2 fruit fly cellular contexts compared by ENCODE assay signal in the genomic region with DNA sequence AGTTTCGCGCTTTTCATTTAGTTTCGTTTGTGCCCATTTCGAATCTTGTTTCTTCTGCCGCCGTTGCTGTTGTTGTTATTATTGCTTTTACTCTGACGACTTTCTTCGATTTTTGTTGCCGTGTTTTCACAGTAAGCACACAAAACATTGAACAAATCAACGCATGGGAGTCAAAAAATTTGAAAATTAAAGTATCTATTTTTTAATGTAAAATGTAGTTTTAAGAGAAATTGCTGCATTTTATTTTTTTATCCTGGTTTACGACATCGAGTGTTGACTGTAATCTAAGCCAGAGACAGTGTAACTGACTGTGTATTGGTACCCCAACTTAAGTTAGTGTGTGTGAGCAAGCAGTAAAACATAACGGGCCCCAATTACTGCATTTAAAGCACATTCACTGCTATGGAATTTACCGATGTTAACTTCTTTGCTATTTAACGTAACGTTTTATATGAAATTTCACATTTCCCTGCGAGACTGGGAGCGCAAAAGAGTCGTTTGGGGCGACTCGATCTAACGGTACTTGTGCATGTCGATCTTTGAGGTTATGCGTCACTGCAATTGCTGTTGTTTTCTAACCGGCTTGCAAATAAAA.
TF ChIP-seq lines count a peak whose summit lies in the region.

No protein-coding gene starts in this region.

TF ChIP-seq in whole organism, embryonic, 481 proteins besides CTCF, POLR2A, EP300 and RAD21 (continued from another document and continues in another):
- no peak for TF ChIP-seq tio (GFP tag; optimal IDR thresholded peaks at IDR 0.05; lab: Kevin White, UChicago)
- no peak for TF ChIP-seq CG13287 (GFP tag; IDR thresholded peaks at IDR 0.05; lab: Robert Waterston, UW; ENCODE audit: partially characterized antibody)
- TF ChIP-seq CG5180 (GFP tag; optimal IDR thresholded peaks at IDR 0.05; lab: Kevin White, UChicago), result no peak
- no peak for TF ChIP-seq schlank (tag; optimal IDR thresholded peaks at IDR 0.05; lab: Kevin White, UChicago)
- TF ChIP-seq otp (GFP tag; IDR thresholded peaks at IDR 0.05; lab: Robert Waterston, UW), result 0 out of 3 replicates have a peak, but pooled peaks have one; percentile 57
- peak; percentile 26; the same call in 1 of the 2 replicates for TF ChIP-seq klu (GFP tag; IDR thresholded peaks at IDR 0.05; lab: Robert Waterston, UW)
- TF ChIP-seq nau (GFP tag; optimal IDR thresholded peaks at IDR 0.05; lab: Kevin White, UChicago), result no peak
- TF ChIP-seq Med (GFP tag; lab: Kevin White, UChicago), result peak; percentile 93
- no peak for TF ChIP-seq Gsc (GFP tag; IDR thresholded peaks at IDR 0.05; lab: Robert Waterston, UW)
- no peak for TF ChIP-seq Mes4 (GFP tag; optimal IDR thresholded peaks at IDR 0.05; lab: Kevin White, UChicago)
- TF ChIP-seq CG6689 (GFP tag; IDR thresholded peaks at IDR 0.05; lab: Robert Waterston, UW), result peak; percentile 70
- TF ChIP-seq lilli (GFP tag; optimal IDR thresholded peaks at IDR 0.05; lab: Kevin White, UChicago), result peak; percentile 68
- TF ChIP-seq CrebB (tag; optimal IDR thresholded peaks at IDR 0.05; lab: Kevin White, UChicago), result peak; percentile 12
- no peak for TF ChIP-seq CG6765 (GFP tag; optimal IDR thresholded peaks at IDR 0.05; lab: Kevin White, UChicago)
- no peak for TF ChIP-seq CG42726 (GFP tag; IDR thresholded peaks at IDR 0.05; lab: Robert Waterston, UW; ENCODE audit: partially characterized antibody)
- no peak for TF ChIP-seq CG7745 (tag; optimal IDR thresholded peaks at IDR 0.05; lab: Kevin White, UChicago)
- TF ChIP-seq CG6254 (GFP tag; optimal IDR thresholded peaks at IDR 0.05; lab: Kevin White, UChicago), result peak; percentile 61
- TF ChIP-seq H15 (GFP tag; IDR thresholded peaks at IDR 0.05; lab: Robert Waterston, UW), result peak; percentile 68; the same call in 2 of the 3 replicates
- TF ChIP-seq gro (GFP tag; optimal IDR thresholded peaks at IDR 0.05; lab: Kevin White, UChicago), result no peak
- peak; percentile 44 for TF ChIP-seq trem (tag; optimal IDR thresholded peaks at IDR 0.05; lab: Kevin White, UChicago)
- TF ChIP-seq ham (GFP tag; IDR thresholded peaks at IDR 0.05; lab: Robert Waterston, UW), result no peak
- peak; percentile 51 for TF ChIP-seq ems (GFP tag; optimal IDR thresholded peaks at IDR 0.05; lab: Kevin White, UChicago)
- peak; percentile 70 for TF ChIP-seq Xbp1 (GFP tag; optimal IDR thresholded peaks at IDR 0.05; lab: Kevin White, UChicago)
- no peak for TF ChIP-seq CG3163 (GFP tag; optimal IDR thresholded peaks at IDR 0.05; lab: Kevin White, UChicago)
- no peak for TF ChIP-seq CG18262 (tag; optimal IDR thresholded peaks at IDR 0.05; lab: Kevin White, UChicago)
- TF ChIP-seq Oli (tag; optimal IDR thresholded peaks at IDR 0.05; lab: Kevin White, UChicago), result peak; percentile 65
- TF ChIP-seq NK7.1 (GFP tag; optimal IDR thresholded peaks at IDR 0.05; lab: Kevin White, UChicago), result no peak
- TF ChIP-seq Xrp1 (GFP tag; IDR thresholded peaks at IDR 0.05; lab: Robert Waterston, UW), result peak; percentile 77
- TF ChIP-seq yki (optimal IDR thresholded peaks at IDR 0.05; lab: Kevin White, UChicago), result no peak
- TF ChIP-seq Kr (GFP tag; optimal IDR thresholded peaks at IDR 0.05; lab: Kevin White, UChicago), result no peak
- peak; percentile 63 for TF ChIP-seq CG1602 (GFP tag; optimal IDR thresholded peaks at IDR 0.05; lab: Kevin White, UChicago)
- no peak for TF ChIP-seq CG11398 (GFP tag; optimal IDR thresholded peaks at IDR 0.05; lab: Kevin White, UChicago)
- no peak for TF ChIP-seq CG3065 (GFP tag; optimal IDR thresholded peaks at IDR 0.05; lab: Kevin White, UChicago)
- TF ChIP-seq Nf-YB (GFP tag; optimal IDR thresholded peaks at IDR 0.05; lab: Kevin White, UChicago), result no peak
- no peak for TF ChIP-seq ro (GFP tag; IDR thresholded peaks at IDR 0.05; lab: Robert Waterston, UW)
- TF ChIP-seq E2f2 (GFP tag; IDR thresholded peaks at IDR 0.05; lab: Robert Waterston, UW), result peak; percentile 22; the same call in 1 of the 2 replicates
- TF ChIP-seq Fer1 (GFP tag; optimal IDR thresholded peaks at IDR 0.05; lab: Kevin White, UChicago), result peak; percentile 18
- TF ChIP-seq CG8281 (tag; optimal IDR thresholded peaks at IDR 0.05; lab: Kevin White, UChicago), result no peak
- TF ChIP-seq onecut (GFP tag; IDR thresholded peaks at IDR 0.05; lab: Robert Waterston, UW), result no peak
- TF ChIP-seq CG18599 (GFP tag; optimal IDR thresholded peaks at IDR 0.05; lab: Kevin White, UChicago), result peak; percentile 28
- TF ChIP-seq gce (GFP tag; IDR thresholded peaks at IDR 0.05; lab: Robert Waterston, UW), result 0 out of 3 replicates have a peak, but pooled peaks have one; percentile 46
- peak; percentile 92 for TF ChIP-seq grau (tag; optimal IDR thresholded peaks at IDR 0.05; lab: Kevin White, UChicago)
- peak; percentile 85 for TF ChIP-seq zfh1 (GFP tag; IDR thresholded peaks at IDR 0.05; lab: Robert Waterston, UW)
- TF ChIP-seq slbo (GFP tag; IDR thresholded peaks at IDR 0.05; lab: Robert Waterston, UW), result peak; percentile 66
- peak; percentile 49 for TF ChIP-seq CG14710 (tag; optimal IDR thresholded peaks at IDR 0.05; lab: Kevin White, UChicago)
- peak; percentile 60 for TF ChIP-seq HLH54F (GFP tag; optimal IDR thresholded peaks at IDR 0.05; lab: Kevin White, UChicago)
- no peak for TF ChIP-seq abd-A (tag; optimal IDR thresholded peaks at IDR 0.05; lab: Kevin White, UChicago)
- no peak for TF ChIP-seq sna (GFP tag; IDR thresholded peaks at IDR 0.05; lab: Robert Waterston, UW; ENCODE audit: partially characterized antibody)
- 0 out of 2 replicates have a peak, but pooled peaks have one; percentile 48 for TF ChIP-seq CG31224 (GFP tag; IDR thresholded peaks at IDR 0.05; lab: Robert Waterston, UW)
- TF ChIP-seq jing (GFP tag; optimal IDR thresholded peaks at IDR 0.05; lab: Kevin White, UChicago), result peak; percentile 50
- peak; percentile 36 for TF ChIP-seq jumu (GFP tag; optimal IDR thresholded peaks at IDR 0.05; lab: Kevin White, UChicago)
- no peak for TF ChIP-seq CG7963 (GFP tag; IDR thresholded peaks at IDR 0.05; lab: Robert Waterston, UW; ENCODE audit: partially characterized antibody)
- TF ChIP-seq Jarid2 (GFP tag; optimal IDR thresholded peaks at IDR 0.05; lab: Kevin White, UChicago), result no peak
- peak; percentile 65 for TF ChIP-seq CG10366 (GFP tag; IDR thresholded peaks at IDR 0.05; lab: Robert Waterston, UW)
- peak; percentile 57 for TF ChIP-seq seq (GFP tag; IDR thresholded peaks at IDR 0.05; lab: Robert Waterston, UW)
- no peak for TF ChIP-seq hkb (optimal IDR thresholded peaks at IDR 0.05; lab: Kevin White, UChicago)
- peak; percentile 74 for TF ChIP-seq hkb (GFP tag; IDR thresholded peaks at IDR 0.05; lab: Robert Waterston, UW)
- TF ChIP-seq zf30C (GFP tag; optimal IDR thresholded peaks at IDR 0.05; lab: Kevin White, UChicago), result no peak
- TF ChIP-seq Lim3 (GFP tag; IDR thresholded peaks at IDR 0.05; lab: Robert Waterston, UW), result 0 out of 2 replicates have a peak, but pooled peaks have one; percentile 13
- TF ChIP-seq org-1 (GFP tag; optimal IDR thresholded peaks at IDR 0.05; lab: Kevin White, UChicago), result no peak
- peak; percentile 63; the same call in 1 of the 2 replicates for TF ChIP-seq sob (GFP tag; IDR thresholded peaks at IDR 0.05; lab: Robert Waterston, UW)
- no peak for TF ChIP-seq Vsx1 (GFP tag; optimal IDR thresholded peaks at IDR 0.05; lab: Kevin White, UChicago)

TF ChIP-seq in whole organism, prepupa, 60 proteins besides CTCF, POLR2A, EP300 and RAD21 (continued from another document):
- TF ChIP-seq CG32006 (GFP tag; optimal IDR thresholded peaks at IDR 0.05; lab: Kevin White, UChicago) (peak; percentile 97), Ets96B (tag; optimal IDR thresholded peaks at IDR 0.05; lab: Kevin White, UChicago) (peak; percentile 64), CG16779 (tag; optimal IDR thresholded peaks at IDR 0.05; lab: Kevin White, UChicago) (no peak), CG3032 (tag; optimal IDR thresholded peaks at IDR 0.05; lab: Kevin White, UChicago) (peak; percentile 53), Gug (GFP tag; IDR thresholded peaks at IDR 0.05; lab: Robert Waterston, UW) (peak; percentile 86), net (GFP tag; optimal IDR thresholded peaks at IDR 0.05; lab: Kevin White, UChicago) (peak; percentile 87), CG10669 (GFP tag; optimal IDR thresholded peaks at IDR 0.05; lab: Kevin White, UChicago) (no peak), fd85E (GFP tag; optimal IDR thresholded peaks at IDR 0.05; lab: Kevin White, UChicago) (peak; percentile 31), CG4318 (GFP tag; optimal IDR thresholded peaks at IDR 0.05; lab: Kevin White, UChicago) (peak; percentile 92), CG6163 (GFP tag; IDR thresholded peaks at IDR 0.05; lab: Robert Waterston, UW) (peak; percentile 95)
TF ChIP-seq in whole organism, prepupa: peak in this region for 46.
